Fruit fly (Drosophila melanogaster) whole organism, embryonic: Measurements from ENCODE around the gene CG14227.

Experiments
- BEAF-32 ChIP-seq: fragments of 200-800 bp; sonication (Bioruptor generic); optimal IDR thresholded peaks from 3 replicates; lab custom pipeline; 2017; ENCODE audit warnings: missing biosample characterization, missing genetic modification characterization, mild to moderate bottlenecking, moderate library complexity, missing genetic modification reagents
- Bgb ChIP-seq: fragments of 200-800 bp; sonication (Bioruptor generic); IDR thresholded peaks from 2 replicates; pipeline ENCODE4 v1.3.6; 2022; ENCODE audit warnings: missing biosample characterization, missing genetic modification characterization; ENCODE audit not compliant: partially characterized antibody
- CG10431 ChIP-seq: fragments of 200-800 bp; sonication (Bioruptor generic); optimal IDR thresholded peaks from 3 replicates; lab custom pipeline; 2018; ENCODE audit warnings: missing biosample characterization, mild to moderate bottlenecking, missing genetic modification characterization
- CG10654 ChIP-seq: fragments of 200-800 bp; sonication (Bioruptor generic); optimal IDR thresholded peaks from 2 replicates; lab custom pipeline; 2016; ENCODE audit warnings: missing biosample characterization, missing genetic modification characterization
- CG12155 ChIP-seq: fragments of 200-800 bp; sonication (Bioruptor generic); optimal IDR thresholded peaks from 3 replicates; lab custom pipeline; 2016; ENCODE audit warnings: missing biosample characterization, missing genetic modification characterization
- CG14667 ChIP-seq: fragments of 200-800 bp; sonication (Bioruptor generic); IDR thresholded peaks from 2 replicates; pipeline ENCODE4 v1.3.6; 2022; ENCODE audit warnings: missing biosample characterization, missing genetic modification characterization
- CG14860 ChIP-seq: fragments of 200-800 bp; sonication (Bioruptor generic); IDR thresholded peaks from 3 replicates; pipeline ENCODE4 v1.3.6; 2022; ENCODE audit warnings: missing biosample characterization, missing genetic modification characterization; ENCODE audit not compliant: partially characterized antibody
- CG15514 ChIP-seq: fragments of 200-800 bp; sonication (Bioruptor generic); optimal IDR thresholded peaks from 3 replicates; lab custom pipeline; 2017; ENCODE audit warnings: missing biosample characterization, missing genetic modification characterization, mild to moderate bottlenecking, moderate library complexity, missing genetic modification reagents
- CG16813 ChIP-seq: fragments of 200-800 bp; sonication (Bioruptor generic); IDR thresholded peaks from 3 replicates; pipeline ENCODE4 v1.3.6; 2022; ENCODE audit warnings: missing biosample characterization, missing genetic modification characterization; ENCODE audit not compliant: partially characterized antibody
- CG17328 ChIP-seq: fragments of 200-800 bp; sonication (Bioruptor generic); IDR thresholded peaks from 2 replicates; pipeline ENCODE4 v1.3.6; 2022; ENCODE audit warnings: missing biosample characterization, missing genetic modification characterization
- CG17612 ChIP-seq: fragments of 200-800 bp; sonication (Bioruptor generic); IDR thresholded peaks from 2 replicates; pipeline ENCODE4 v1.3.6; 2022; ENCODE audit warnings: missing biosample characterization, missing genetic modification characterization
- CG17829 ChIP-seq: fragments of 200-800 bp; optimal IDR thresholded peaks from 2 replicates; lab custom pipeline; 2019; ENCODE audit warnings: missing biosample characterization, mild to moderate bottlenecking, missing genetic modification characterization, moderate library complexity
- CG2120 ChIP-seq: fragments of 200-800 bp; sonication (Bioruptor generic); optimal IDR thresholded peaks from 3 replicates; lab custom pipeline; 2016; ENCODE audit warnings: missing biosample characterization, missing genetic modification characterization
- CG2202 ChIP-seq: fragments of 200-800 bp; sonication (Bioruptor generic); optimal IDR thresholded peaks from 2 replicates; lab custom pipeline; 2018; ENCODE audit warnings: missing biosample characterization, mild to moderate bottlenecking, missing genetic modification characterization
- CG30403 ChIP-seq: fragments of 200-800 bp; sonication (Bioruptor generic); optimal IDR thresholded peaks from 3 replicates; lab custom pipeline; 2016; ENCODE audit warnings: missing biosample characterization, missing genetic modification characterization
- CG32772 ChIP-seq: fragments of 200-800 bp; sonication (Bioruptor generic); IDR thresholded peaks from 2 replicates; pipeline ENCODE4 v1.3.6; 2022; ENCODE audit warnings: missing biosample characterization, missing genetic modification characterization
- CG34224 ChIP-seq: fragments of 200-800 bp; sonication (Bioruptor generic); IDR thresholded peaks from 3 replicates; pipeline ENCODE4 v1.3.6; 2022; ENCODE audit warnings: missing biosample characterization, missing genetic modification characterization; ENCODE audit not compliant: partially characterized antibody
- CG3847 ChIP-seq: fragments of 200-800 bp; sonication (Bioruptor generic); IDR thresholded peaks from 2 replicates; pipeline ENCODE4 v1.3.6; 2022; ENCODE audit warnings: missing biosample characterization, missing genetic modification characterization
- CG42726 ChIP-seq: fragments of 200-800 bp; sonication (Bioruptor generic); IDR thresholded peaks from 2 replicates; pipeline ENCODE4 v1.3.6; 2022; ENCODE audit warnings: missing biosample characterization, missing genetic modification characterization; ENCODE audit not compliant: partially characterized antibody
- CG5245 ChIP-seq: fragments of 200-800 bp; sonication (Bioruptor generic); optimal IDR thresholded peaks from 3 replicates; lab custom pipeline; 2016; ENCODE audit warnings: missing biosample characterization, missing genetic modification characterization
- CG9215 ChIP-seq: fragments of 200-800 bp; sonication (Bioruptor generic); IDR thresholded peaks from 2 replicates; pipeline ENCODE4 v1.3.6; 2022; ENCODE audit warnings: missing biosample characterization, missing genetic modification characterization
- CG9932 ChIP-seq: fragments of 200-800 bp; sonication (Bioruptor generic); IDR thresholded peaks from 2 replicates; pipeline ENCODE4 v1.3.6; 2022; ENCODE audit warnings: missing biosample characterization, missing genetic modification characterization
- Dref ChIP-seq: fragments of 200-800 bp; sonication (Bioruptor generic); IDR thresholded peaks from 2 replicates; pipeline ENCODE4 v1.3.6; 2022; ENCODE audit warnings: missing biosample characterization, missing genetic modification characterization
- Hmx ChIP-seq: fragments of 200-800 bp; sonication (Bioruptor generic); optimal IDR thresholded peaks from 2 replicates; lab custom pipeline; 2016; ENCODE audit warnings: missing biosample characterization, missing genetic modification characterization
- Hsf ChIP-seq: fragments of 200-800 bp; sonication (Bioruptor generic); optimal IDR thresholded peaks from 3 replicates; lab custom pipeline; 2016; ENCODE audit warnings: missing biosample characterization, missing genetic modification characterization
- Kr ChIP-seq: fragments of 200-800 bp; sonication (Bioruptor generic); optimal IDR thresholded peaks from 2 replicates; lab custom pipeline; 2017; ENCODE audit warnings: missing biosample characterization, mild to moderate bottlenecking, missing genetic modification characterization
- Oaz ChIP-seq: fragments of 200-800 bp; sonication (Bioruptor generic); IDR thresholded peaks from 2 replicates; pipeline ENCODE4 v1.3.6; 2022; ENCODE audit warnings: missing biosample characterization, missing genetic modification characterization
- Opbp ChIP-seq: fragments of 200-800 bp; sonication (Bioruptor generic); IDR thresholded peaks from 3 replicates; pipeline ENCODE4 v1.3.6; 2022; ENCODE audit warnings: missing biosample characterization, missing genetic modification characterization; ENCODE audit not compliant: partially characterized antibody
- PHDP ChIP-seq: fragments of 200-800 bp; sonication (Bioruptor generic); optimal IDR thresholded peaks from 3 replicates; lab custom pipeline; 2018; ENCODE audit warnings: missing biosample characterization, mild to moderate bottlenecking, missing genetic modification characterization, moderate library complexity
- Sin3A ChIP-seq: fragments of >200 bp; optimal IDR thresholded peaks from 2 replicates; lab custom pipeline; 2018
- Sox100B ChIP-seq: fragments of 200-800 bp; sonication (Bioruptor generic); optimal IDR thresholded peaks from 3 replicates; lab custom pipeline; 2018; ENCODE audit warnings: missing biosample characterization, mild to moderate bottlenecking, missing genetic modification characterization
- Sry-δ ChIP-seq: fragments of 200-800 bp; sonication (Bioruptor generic); optimal IDR thresholded peaks from 2 replicates; lab custom pipeline; 2016; ENCODE audit warnings: missing biosample characterization, missing genetic modification characterization
- bowl ChIP-seq: fragments of 200-800 bp; sonication (Bioruptor generic); IDR thresholded peaks from 2 replicates; pipeline ENCODE4 v1.3.6; 2022; ENCODE audit warnings: missing biosample characterization, missing genetic modification characterization
- fd96Cb ChIP-seq: fragments of 200-800 bp; sonication (Bioruptor generic); optimal IDR thresholded peaks from 2 replicates; lab custom pipeline; 2018; ENCODE audit warnings: missing biosample characterization, mild to moderate bottlenecking, missing genetic modification characterization, moderate library complexity
- hb ChIP-seq: fragments of 200-800 bp; sonication (Bioruptor generic); IDR thresholded peaks from 3 replicates; pipeline ENCODE4 v1.3.6; 2022; ENCODE audit warnings: missing biosample characterization, missing genetic modification characterization; ENCODE audit not compliant: partially characterized antibody
- her ChIP-seq: fragments of 200-800 bp; sonication (Bioruptor generic); optimal IDR thresholded peaks from 2 replicates; lab custom pipeline; 2016; ENCODE audit warnings: missing biosample characterization, missing genetic modification characterization
- inv ChIP-seq: fragments of 200-800 bp; sonication (Bioruptor generic); IDR thresholded peaks from 2 replicates; pipeline ENCODE4 v1.3.6; 2022; ENCODE audit warnings: missing biosample characterization, missing genetic modification characterization; ENCODE audit not compliant: partially characterized antibody
- lab ChIP-seq: fragments of 200-800 bp; sonication (Bioruptor generic); optimal IDR thresholded peaks from 3 replicates; lab custom pipeline; 2017; ENCODE audit warnings: missing biosample characterization, missing genetic modification characterization, mild to moderate bottlenecking, moderate library complexity, missing genetic modification reagents
- mam ChIP-seq: fragments of 200-800 bp; sonication (Bioruptor generic); optimal IDR thresholded peaks from 3 replicates; lab custom pipeline; 2016; ENCODE audit warnings: missing biosample characterization, missing genetic modification characterization
- odd ChIP-seq: fragments of 200-800 bp; sonication (Bioruptor generic); optimal IDR thresholded peaks from 2 replicates; lab custom pipeline; 2017; ENCODE audit warnings: missing biosample characterization, mild to moderate bottlenecking, missing genetic modification characterization
- onecut ChIP-seq: fragments of 200-800 bp; sonication (Bioruptor generic); IDR thresholded peaks from 2 replicates; pipeline ENCODE4 v1.3.6; 2022; ENCODE audit warnings: missing biosample characterization, missing genetic modification characterization
- peb ChIP-seq: fragments of 200-800 bp; sonication (Bioruptor generic); IDR thresholded peaks from 2 replicates; pipeline ENCODE4 v1.3.6; 2022; ENCODE audit warnings: missing biosample characterization, missing genetic modification characterization
- pros ChIP-seq: fragments of 200-800 bp; sonication (Bioruptor generic); optimal IDR thresholded peaks from 3 replicates; lab custom pipeline; 2019; ENCODE audit warnings: missing biosample characterization, mild to moderate bottlenecking, missing genetic modification characterization, moderate library complexity
- pzg ChIP-seq: fragments of 200-800 bp; sonication (Bioruptor generic); optimal IDR thresholded peaks from 3 replicates; lab custom pipeline; 2018; ENCODE audit warnings: missing biosample characterization, mild to moderate bottlenecking, missing genetic modification characterization, moderate library complexity
- slp2 ChIP-seq: fragments of 200-800 bp; sonication (Bioruptor generic); optimal IDR thresholded peaks from 2 replicates; lab custom pipeline; 2016; ENCODE audit warnings: missing biosample characterization, missing genetic modification characterization
- stc ChIP-seq: fragments of 200-800 bp; sonication (Bioruptor generic); IDR thresholded peaks from 2 replicates; pipeline ENCODE4 v1.3.6; 2022; ENCODE audit warnings: missing biosample characterization, missing genetic modification characterization
- vnd ChIP-seq: fragments of 200-800 bp; sonication (Bioruptor generic); IDR thresholded peaks from 3 replicates; pipeline ENCODE4 v1.3.6; 2022; ENCODE audit warnings: missing biosample characterization, missing genetic modification characterization; ENCODE audit not compliant: partially characterized antibody
- vvl ChIP-seq: fragments of 200-800 bp; sonication (Bioruptor generic); IDR thresholded peaks from 2 replicates; pipeline ENCODE4 v1.3.6; 2022; ENCODE audit warnings: missing biosample characterization, missing genetic modification characterization
- zen ChIP-seq: fragments of 200-800 bp; sonication (Bioruptor generic); optimal IDR thresholded peaks from 3 replicates; lab custom pipeline; 2018; ENCODE audit warnings: missing biosample characterization, mild to moderate bottlenecking, missing genetic modification characterization, moderate library complexity

The CG14227 gene

dm6 chrX:19663859-19664728 is 24.7 kb downstream of the CG14227 start, which contains the start of the genes CG14223 and Ssu72 (continued):
- TF ChIP-seq lab (GFP tag; lab: Kevin White, UChicago), result peak; percentile 25
- peak; percentile 19 for TF ChIP-seq mam (GFP tag; lab: Kevin White, UChicago)
- peak; percentile 29 for TF ChIP-seq CG30403 (GFP tag; lab: Kevin White, UChicago)
- TF ChIP-seq Sox100B, result no peak
- no peak for TF ChIP-seq CG12155
- no peak for TF ChIP-seq her (GFP tag; lab: Kevin White, UChicago)
- TF ChIP-seq CG5245 (GFP tag; lab: Kevin White, UChicago), result no peak
- TF ChIP-seq odd (GFP tag; lab: Kevin White, UChicago), result no peak
- no peak for TF ChIP-seq CG17612 (GFP tag; lab: Robert Waterston, UW)
- TF ChIP-seq slp2 (GFP tag; lab: Kevin White, UChicago), result no peak
- TF ChIP-seq Sry-δ (GFP tag; lab: Kevin White, UChicago), result peak; percentile 78
- TF ChIP-seq zen (tag; lab: Kevin White, UChicago), result no peak
- peak; percentile 64; the same call in 1 of the 2 replicates for TF ChIP-seq CG42726 (GFP tag; lab: Robert Waterston, UW)
- peak; percentile 81 for TF ChIP-seq onecut (GFP tag; lab: Robert Waterston, UW)
- TF ChIP-seq CG34224 (GFP tag; lab: Robert Waterston, UW), result peak; percentile 75
- TF ChIP-seq pzg (GFP tag; lab: Kevin White, UChicago), result peak; percentile 59
- TF ChIP-seq Hmx, result peak; percentile 12
- TF ChIP-seq pros (GFP tag; lab: Kevin White, UChicago), result no peak
- TF ChIP-seq Dref, result peak; percentile 66
- no peak for TF ChIP-seq CG10654 (GFP tag; lab: Kevin White, UChicago)
- TF ChIP-seq CG3847 (GFP tag; lab: Robert Waterston, UW), result peak; percentile 95
- no peak for TF ChIP-seq peb (GFP tag; lab: Robert Waterston, UW)
- peak; percentile 13 for TF ChIP-seq CG15514 (GFP tag; lab: Kevin White, UChicago)
- peak; percentile 81 for TF ChIP-seq Bgb (GFP tag; lab: Robert Waterston, UW)
- no peak for TF ChIP-seq Oaz (GFP tag; lab: Robert Waterston, UW)
- TF ChIP-seq CG9215 (GFP tag; lab: Robert Waterston, UW), result no peak
- no peak for TF ChIP-seq CG10431 (GFP tag; lab: Kevin White, UChicago)
- TF ChIP-seq Sin3A (lab: Kevin White, UChicago), result peak; percentile 22
- TF ChIP-seq fd96Cb, result no peak
- TF ChIP-seq Kr, result no peak
- no peak for TF ChIP-seq CG2202 (tag; lab: Kevin White, UChicago)
- peak; percentile 75 for TF ChIP-seq CG16813 (GFP tag; lab: Robert Waterston, UW)
- no peak for TF ChIP-seq CG17829 (tag; lab: Kevin White, UChicago)
- TF ChIP-seq CG14667 (GFP tag; lab: Robert Waterston, UW), result no peak
- no peak for TF ChIP-seq CG32772 (GFP tag; lab: Robert Waterston, UW)
- TF ChIP-seq vnd, result peak; percentile 70
- TF ChIP-seq PHDP (tag; lab: Kevin White, UChicago), result no peak
- TF ChIP-seq BEAF-32, result peak; percentile 73
- no peak for TF ChIP-seq CG2120
- TF ChIP-seq CG14860 (GFP tag; lab: Robert Waterston, UW), result peak; percentile 49; the same call in 2 of the 3 replicates
- TF ChIP-seq vvl, result peak; percentile 32; the same call in 1 of the 2 replicates
- peak; percentile 72 for TF ChIP-seq inv (GFP tag; lab: Robert Waterston, UW)
- peak; percentile 58 for TF ChIP-seq CG9932 (GFP tag; lab: Robert Waterston, UW)
- TF ChIP-seq Hsf (GFP tag; lab: Kevin White, UChicago), result no peak
- TF ChIP-seq bowl (GFP tag; lab: Robert Waterston, UW), result no peak
- TF ChIP-seq hb, result peak; percentile 61; the same call in 1 of the 3 replicates
- TF ChIP-seq Opbp (GFP tag; lab: Robert Waterston, UW), result peak; percentile 87
- TF ChIP-seq stc (GFP tag; lab: Robert Waterston, UW), result no peak
- TF ChIP-seq CG17328 (GFP tag; lab: Robert Waterston, UW), result no peak
